Worm (Caenorhabditis elegans): Measurements from ENCODE around the gene gar-1.

DNA sequence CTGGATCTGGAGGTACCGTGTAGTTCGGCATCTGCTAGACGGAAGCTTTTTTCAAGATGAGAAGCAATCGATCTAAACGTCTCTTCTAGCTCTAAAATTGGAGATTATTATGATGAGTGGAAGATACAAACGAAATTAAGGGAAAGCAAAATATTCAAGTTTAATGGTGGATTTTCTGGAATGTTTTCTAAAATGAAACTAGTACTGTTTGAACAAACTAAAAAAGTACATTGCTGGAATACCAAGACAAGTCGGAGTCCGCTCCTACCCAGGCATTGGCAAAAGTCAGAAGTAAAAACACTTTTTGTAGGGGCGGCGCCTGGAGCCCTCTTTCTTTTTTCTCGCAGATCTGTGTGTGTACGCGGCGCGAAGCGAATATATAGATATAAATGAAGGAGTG lies at the start of gene gar-1:
- TF ChIP-seq jun-1 (tag; optimal IDR thresholded peaks at IDR 0.05), result no peak
- no peak for TF ChIP-seq skn-1 (tag; optimal IDR thresholded peaks at IDR 0.05)
- no peak for TF ChIP-seq ceh-82 (tag; optimal IDR thresholded peaks at IDR 0.05)
- no peak for TF ChIP-seq unc-130 (GFP tag; optimal IDR thresholded peaks at IDR 0.05)
- no peak for TF ChIP-seq nhr-11 (tag; optimal IDR thresholded peaks at IDR 0.05)
- no peak for TF ChIP-seq zfp-2 (tag; optimal IDR thresholded peaks at IDR 0.05)
- TF ChIP-seq nhr-111 (GFP tag; optimal IDR thresholded peaks at IDR 0.05), result no peak
- no peak for TF ChIP-seq F10B5.3 (tag; optimal IDR thresholded peaks at IDR 0.05)
- TF ChIP-seq mes-2 (tag; optimal IDR thresholded peaks at IDR 0.05; ENCODE audit: poor library complexity, severe bottlenecking), result no peak
- TF ChIP-seq lsy-2 (tag; optimal IDR thresholded peaks at IDR 0.05), result no peak
- no peak for TF ChIP-seq nhr-76 (tag; optimal IDR thresholded peaks at IDR 0.05)
- no peak for TF ChIP-seq unc-62 (GFP tag; optimal IDR thresholded peaks at IDR 0.05 in 1 of 2)
- no peak for TF ChIP-seq unc-62 (tag; optimal IDR thresholded peaks at IDR 0.05)
- TF ChIP-seq zip-2 (tag; optimal IDR thresholded peaks at IDR 0.05), result no peak
